Worm (Caenorhabditis elegans) whole organism, L2 larva: ENCODE results near the gene ZC168.2.
"Not testable (repeated sequence)": the region's sequence is repeated elsewhere in the genome, so short reads cannot be mapped to it uniquely, and the experiment has no call there.

Source experiments
- C34F6.9 ChIP-seq: fragments of 150-350 bp; optimal IDR thresholded peaks from 2 replicates; lab custom pipeline; 2014; ENCODE audit warnings: missing biosample characterization, missing genetic modification characterization
- Y55F3AM.14 ChIP-seq: fragments of 200-800 bp; sonication (Bioruptor generic); optimal IDR thresholded peaks from 2 replicates; lab custom pipeline; 2018; ENCODE audit warnings: mild to moderate bottlenecking, missing genetic modification characterization, missing compliant biosample characterization
- alr-1 ChIP-seq: fragments of 150-350 bp; optimal IDR thresholded peaks from 2 replicates; lab custom pipeline; 2014; ENCODE audit warnings: missing biosample characterization, missing genetic modification characterization
- aly-2 ChIP-seq: fragments of 150-350 bp; optimal IDR thresholded peaks from 2 replicates; lab custom pipeline; 2014; ENCODE audit warnings: missing biosample characterization, missing genetic modification characterization
- blmp-1 ChIP-seq: sonication (generic microtip); optimal IDR thresholded peaks from 2 replicates; lab custom pipeline; 2017; ENCODE audit warnings: missing genetic modification characterization, mild to moderate bottlenecking, missing compliant biosample characterization, antibody characterized with exemption, moderate library complexity; ENCODE audit not compliant: insufficient read depth
- ceh-82 ChIP-seq: fragments of 150-350 bp; optimal IDR thresholded peaks from 2 replicates; lab custom pipeline; 2014; ENCODE audit warnings: missing biosample characterization, missing genetic modification characterization
- egl-27 ChIP-seq: sonication (generic microtip); optimal IDR thresholded peaks from 3 replicates; lab custom pipeline; 2017; ENCODE audit warnings: missing biosample characterization, missing genetic modification reagents, missing genetic modification characterization
- elt-1 ChIP-seq: fragments of 150-350 bp; optimal IDR thresholded peaks from 2 replicates; lab custom pipeline; 2014; ENCODE audit warnings: missing biosample characterization, missing genetic modification characterization
- elt-3 ChIP-seq: sonication (generic microtip); optimal IDR thresholded peaks from 2 replicates; lab custom pipeline; 2017; ENCODE audit warnings: missing biosample characterization, missing genetic modification characterization
- fos-1 ChIP-seq: fragments of 150-350 bp; optimal IDR thresholded peaks from 2 replicates; lab custom pipeline; 2014; ENCODE audit warnings: missing biosample characterization, missing genetic modification characterization
- gmeb-1 ChIP-seq: fragments of 150-350 bp; optimal IDR thresholded peaks from 2 replicates; lab custom pipeline; 2014; ENCODE audit warnings: missing biosample characterization, missing genetic modification characterization
- lin-39 ChIP-seq: fragments of 150-350 bp; optimal IDR thresholded peaks from 2 replicates; lab custom pipeline; 2014; ENCODE audit warnings: missing biosample characterization, missing genetic modification reagents, missing genetic modification characterization
- lsy-2 ChIP-seq, 2 experiments: fragments of 150-350 bp in 1 of 2; sonication (generic microtip) in 1 of 2; optimal IDR thresholded peaks; 2 replicates each; lab custom pipeline; 2014 to 2017; ENCODE audit warnings: missing biosample characterization in 2 of 2, missing genetic modification characterization in 2 of 2
- mab-5 ChIP-seq: fragments of 150-350 bp; optimal IDR thresholded peaks from 2 replicates; lab custom pipeline; 2014; ENCODE audit warnings: missing biosample characterization, missing genetic modification characterization
- mdl-1 ChIP-seq, 2 experiments: fragments of 150-350 bp in 1 of 2; sonication (generic microtip) in 1 of 2; optimal IDR thresholded peaks; 2 replicates each; lab custom pipeline; 2017; ENCODE audit warnings: missing biosample characterization in 2 of 2, missing genetic modification characterization in 2 of 2
- nhr-10 ChIP-seq: sonication (generic microtip); optimal IDR thresholded peaks from 2 replicates; lab custom pipeline; 2017; ENCODE audit warnings: missing biosample characterization, missing genetic modification characterization
- nhr-11 ChIP-seq: fragments of 150-350 bp; optimal IDR thresholded peaks from 2 replicates; lab custom pipeline; 2014; ENCODE audit warnings: missing biosample characterization, missing genetic modification characterization
- nhr-21 ChIP-seq: fragments of 150-350 bp; optimal IDR thresholded peaks from 2 replicates; lab custom pipeline; 2014; ENCODE audit warnings: missing biosample characterization, missing genetic modification characterization
- nhr-23 ChIP-seq: fragments of 150-350 bp; optimal IDR thresholded peaks from 2 replicates; lab custom pipeline; 2014; ENCODE audit warnings: missing biosample characterization, missing genetic modification reagents, missing genetic modification characterization
- nhr-237 ChIP-seq: fragments of 150-350 bp; optimal IDR thresholded peaks from 2 replicates; lab custom pipeline; 2014; ENCODE audit warnings: missing biosample characterization, missing genetic modification characterization
- nhr-25 ChIP-seq: fragments of 150-350 bp; sonication (generic microtip); optimal IDR thresholded peaks from 3 replicates; lab custom pipeline; 2014; ENCODE audit warnings: missing biosample characterization, missing genetic modification characterization
- nhr-6 ChIP-seq: fragments of 150-350 bp; optimal IDR thresholded peaks from 2 replicates; lab custom pipeline; 2014; ENCODE audit warnings: missing biosample characterization, missing genetic modification characterization
- nhr-77 ChIP-seq: fragments of 150-350 bp; optimal IDR thresholded peaks from 2 replicates; lab custom pipeline; 2014; ENCODE audit warnings: missing biosample characterization, missing genetic modification characterization
- peb-1 ChIP-seq: fragments of 150-350 bp; optimal IDR thresholded peaks from 2 replicates; lab custom pipeline; 2014; ENCODE audit warnings: missing biosample characterization, missing genetic modification characterization
- sem-4 ChIP-seq: fragments of 150-350 bp; optimal IDR thresholded peaks from 2 replicates; lab custom pipeline; 2014; ENCODE audit warnings: missing biosample characterization, missing genetic modification reagents, missing genetic modification characterization
- skn-1 ChIP-seq: sonication (generic microtip); optimal IDR thresholded peaks from 2 replicates; lab custom pipeline; 2017; ENCODE audit warnings: missing biosample characterization, missing genetic modification characterization
- sma-9 ChIP-seq, 2 experiments: fragments of 150-350 bp in 1 of 2; sonication (generic microtip) in 1 of 2; optimal IDR thresholded peaks; 2 replicates each; lab custom pipeline; 2014 to 2016; ENCODE audit warnings: missing genetic modification characterization in 2 of 2, mild to moderate bottlenecking in 1 of 2, missing biosample characterization in 1 of 2, missing compliant biosample characterization in 1 of 2, missing genetic modification reagents in 1 of 2, moderate library complexity in 1 of 2
- snpc-4 ChIP-seq: fragments of 150-350 bp; optimal IDR thresholded peaks from 2 replicates; lab custom pipeline; 2014; ENCODE audit warnings: missing biosample characterization, missing genetic modification characterization
- unc-39 ChIP-seq: fragments of 150-350 bp; optimal IDR thresholded peaks from 2 replicates; lab custom pipeline; 2014; ENCODE audit warnings: missing biosample characterization, missing genetic modification characterization
- unc-55 ChIP-seq: fragments of 150-350 bp; sonication (generic microtip); optimal IDR thresholded peaks from 3 replicates; lab custom pipeline; 2014; ENCODE audit warnings: missing biosample characterization, missing genetic modification reagents, missing genetic modification characterization
- unc-62 ChIP-seq: fragments of 150-350 bp; optimal IDR thresholded peaks from 2 replicates; lab custom pipeline; 2014; ENCODE audit warnings: missing biosample characterization, missing genetic modification reagents, missing genetic modification characterization
- zag-1 ChIP-seq: fragments of 150-350 bp; optimal IDR thresholded peaks from 2 replicates; lab custom pipeline; 2014; ENCODE audit warnings: missing biosample characterization, missing genetic modification characterization
- ztf-1 ChIP-seq: fragments of 200-800 bp; sonication (Bioruptor generic); conservative IDR thresholded peaks from 2 replicates; pipeline ENCODE4 v1.3.6; 2022; ENCODE audit warnings: missing genetic modification characterization, missing compliant biosample characterization
- ztf-11 ChIP-seq: sonication (generic microtip); optimal IDR thresholded peaks from 2 replicates; lab custom pipeline; 2017; ENCODE audit warnings: missing biosample characterization, missing genetic modification characterization
- ztf-4 ChIP-seq: fragments of 150-350 bp; optimal IDR thresholded peaks from 2 replicates; lab custom pipeline; 2014; ENCODE audit warnings: missing biosample characterization, missing genetic modification characterization

ZC168.2 gene

ce11 chrIV:10745332-10745731 lies 17.5 kb downstream of the ZC168.2 start:
- TF ChIP-seq sma-9 (GFP tag; optimal IDR thresholded peaks at IDR 0.05; lab: Kevin White, UChicago) (no peak), sma-9 (tag; optimal IDR thresholded peaks at IDR 0.05; lab: Kevin White, UChicago) (no peak), mab-5 (tag; lab: Kevin White, UChicago) (no peak), nhr-23 (tag; lab: Kevin White, UChicago) (no peak)

DNA sequence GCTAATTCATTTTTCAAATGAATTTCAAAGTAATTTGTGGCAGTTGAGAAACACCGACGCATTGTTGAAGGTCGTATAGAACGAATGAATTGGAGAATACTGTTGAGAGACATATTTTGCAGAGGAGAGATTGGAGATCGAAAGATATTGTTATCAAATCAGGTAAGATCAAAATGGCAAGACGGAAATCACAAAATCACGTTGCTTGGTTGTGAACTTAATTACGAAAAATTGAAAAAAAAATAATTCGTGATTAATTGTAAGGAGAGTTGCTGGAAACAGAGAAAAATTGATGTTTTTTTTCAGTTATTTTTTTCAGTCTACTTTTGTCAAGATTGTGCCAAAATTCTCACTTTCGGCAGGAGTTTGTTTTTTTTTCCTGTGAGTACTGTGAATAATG lies 22.2 kb downstream of the ZC168.2 start, which contains the start of gene T25B9.1:
Gene T25B9.1 (minus strand): TSS at position 101 of the 400 bp plus-strand sequence.
- no peak for TF ChIP-seq nhr-10
- TF ChIP-seq nhr-77 (tag; lab: Kevin White, UChicago): no peak

ce11 chrIV:10751740-10752139 lies 23.9 kb downstream of the ZC168.2 start, which contains the start of gene T25B9.2:
T25B9.2 (minus strand) TSS chrIV:10751840.
- not testable (repeated sequence) for TF ChIP-seq peb-1 (tag; lab: Kevin White, UChicago); lsy-2 (tag; optimal IDR thresholded peaks at IDR 0.05; lab: Kevin White, UChicago); unc-39

DNA sequence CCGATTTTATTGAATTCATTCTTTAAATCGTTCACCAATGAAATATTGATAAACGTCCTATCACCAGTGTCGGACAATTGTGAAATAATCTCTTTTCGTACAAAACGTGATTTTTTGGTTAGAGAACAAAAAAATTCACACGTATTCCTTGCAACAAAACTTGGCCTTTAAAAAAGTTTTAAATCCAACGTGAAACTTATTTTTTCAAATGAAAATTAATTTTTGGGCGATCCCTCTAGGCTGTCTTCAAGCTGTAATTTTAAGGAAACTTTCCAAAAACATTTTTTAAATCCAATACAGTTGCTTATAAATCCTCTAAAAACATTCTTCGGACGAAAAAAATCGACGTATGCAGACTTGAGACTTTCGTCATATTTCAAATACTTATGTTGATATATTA lies 26.9 kb downstream of the ZC168.2 start, which contains the start of gene T25B9.5:
Gene T25B9.5 (minus strand): TSS at position 101 of the 400 bp plus-strand sequence.
- TF ChIP-seq ceh-82 (tag; lab: Kevin White, UChicago) (no peak), lsy-2 (tag; optimal IDR thresholded peaks at IDR 0.05; lab: Kevin White, UChicago) (no peak), sem-4 (no peak), lin-39 (tag; lab: Kevin White, UChicago) (no peak), nhr-11 (no peak), fos-1 (no peak), mab-5 (tag; lab: Kevin White, UChicago) (no peak), nhr-25 (no peak), peb-1 (tag; lab: Kevin White, UChicago) (no peak), unc-55 (GFP tag; lab: Kevin White, UChicago) (no peak), Y55F3AM.14 (GFP tag; lab: Kevin White, UChicago) (no peak), ztf-1 (GFP tag; lab: Robert Waterston, UW) (no peak), nhr-77 (tag; lab: Kevin White, UChicago) (no peak), egl-27 (tag; lab: Kevin White, UChicago) (no peak), nhr-10 (no peak), blmp-1 (tag; lab: Kevin White, UChicago) (no peak), ztf-11 (no peak)

ce11 chrIV:10757616-10758193 lies 29.9 kb downstream of the ZC168.2 start, which contains the start of the genes T25B9.4 and T25B9.6:
T25B9.4 (minus strand) TSS chrIV:10757716.
T25B9.6 (plus strand) TSS chrIV:10758143.
- TF ChIP-seq mab-5 (tag; lab: Kevin White, UChicago): no peak
- no peak for TF ChIP-seq elt-1 (tag; lab: Kevin White, UChicago)
- no peak for TF ChIP-seq lsy-2 (tag; optimal IDR thresholded peaks at IDR 0.05; lab: Kevin White, UChicago)

DNA sequence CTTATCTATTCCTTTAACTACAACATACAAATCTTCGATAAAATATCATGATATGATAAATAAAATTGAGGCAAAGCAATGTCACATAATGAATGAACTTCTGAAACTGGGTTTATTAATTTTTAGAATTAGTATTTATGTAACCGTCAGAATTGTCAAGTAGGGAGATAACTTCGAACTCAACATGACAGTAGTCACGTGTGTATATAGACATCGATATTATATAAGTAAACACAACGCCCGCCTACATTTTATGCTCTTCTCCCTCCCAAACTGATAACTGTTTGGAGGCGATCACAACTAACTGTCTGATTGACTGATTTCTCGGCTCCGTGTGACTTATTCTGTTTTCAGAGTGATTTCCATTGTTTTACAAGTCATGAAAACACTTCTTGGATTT lies 33.5 kb downstream of the ZC168.2 start, which contains the start of gene ugt-54:
Gene ugt-54 (plus strand): TSS at position 355 of the 400 bp plus-strand sequence.
- no peak for TF ChIP-seq Y55F3AM.14 (GFP tag; lab: Kevin White, UChicago)
- TF ChIP-seq sma-9 (GFP tag; optimal IDR thresholded peaks at IDR 0.05; lab: Kevin White, UChicago): no peak
- no peak for TF ChIP-seq sma-9 (tag; optimal IDR thresholded peaks at IDR 0.05; lab: Kevin White, UChicago)
- no peak for TF ChIP-seq C34F6.9
- TF ChIP-seq zag-1 (tag; lab: Kevin White, UChicago): no peak
- no peak for TF ChIP-seq mdl-1 (tag; optimal IDR thresholded peaks at IDR 0.05; lab: Kevin White, UChicago)
- TF ChIP-seq nhr-21: no peak
- TF ChIP-seq gmeb-1 (tag; lab: Kevin White, UChicago): no peak
- TF ChIP-seq nhr-237 (tag; lab: Kevin White, UChicago): no peak
- TF ChIP-seq nhr-6 (tag; lab: Kevin White, UChicago): no peak
- TF ChIP-seq peb-1 (tag; lab: Kevin White, UChicago): no peak

- TF ChIP-seq C34F6.9: no peak
- no peak for TF ChIP-seq aly-2
- no peak for TF ChIP-seq elt-3 (tag; lab: Kevin White, UChicago)
- no peak for TF ChIP-seq elt-1 (tag; lab: Kevin White, UChicago)
- TF ChIP-seq ztf-4 (tag; lab: Kevin White, UChicago): no peak
- no peak for TF ChIP-seq alr-1 (tag; lab: Kevin White, UChicago)
- no peak for TF ChIP-seq mdl-1 (tag; optimal IDR thresholded peaks at IDR 0.05; lab: Kevin White, UChicago)
- TF ChIP-seq nhr-6 (tag; lab: Kevin White, UChicago): no peak
- no peak for TF ChIP-seq nhr-10
- TF ChIP-seq gmeb-1 (tag; lab: Kevin White, UChicago): no peak
- TF ChIP-seq unc-55 (GFP tag; lab: Kevin White, UChicago): no peak
- TF ChIP-seq snpc-4 (tag; lab: Kevin White, UChicago): no peak
- TF ChIP-seq unc-62 (GFP tag; lab: Kevin White, UChicago): no peak
- TF ChIP-seq nhr-21: no peak
- no peak for TF ChIP-seq nhr-237 (tag; lab: Kevin White, UChicago)
- no peak for TF ChIP-seq skn-1
- no peak for TF ChIP-seq nhr-11
- TF ChIP-seq mab-5 (tag; lab: Kevin White, UChicago): no peak
- no peak for TF ChIP-seq nhr-25
Measured at ce11 chrIV:10764206-10764605, 36.4 kb downstream of the ZC168.2 start, which contains the start of gene T25B9.11. T25B9.11 (plus strand) TSS chrIV:10764506.
